Worm (Caenorhabditis elegans): ENCODE results near the gene ulp-2.

DNA sequence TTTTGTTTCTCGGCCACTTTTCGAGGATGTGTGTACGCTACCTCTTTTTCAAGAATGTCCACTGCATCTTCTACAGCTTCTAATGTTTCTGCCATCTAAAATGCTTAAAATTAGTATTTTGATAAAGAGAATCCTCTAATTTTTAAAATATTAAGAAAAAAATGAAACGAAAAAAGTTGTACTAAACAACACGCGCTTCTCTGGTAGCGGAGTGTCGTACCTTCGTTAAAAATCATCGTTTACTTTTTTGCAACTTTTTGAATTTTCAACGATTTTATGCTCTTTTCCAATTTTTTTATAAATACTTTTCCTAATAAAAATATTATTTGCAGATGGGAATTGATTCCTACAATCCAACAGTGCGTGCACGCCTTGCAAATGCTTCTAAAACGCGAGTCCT, 14.0 kb downstream of the ulp-2 start, which contains the start of the genes gldi-11 and ZK546.2:
- TF ChIP-seq ceh-82 (tag; optimal IDR thresholded peaks at IDR 0.05) (no peak), snpc-4 (tag; optimal IDR thresholded peaks at IDR 0.05) (no peak), lsy-2 (tag; optimal IDR thresholded peaks at IDR 0.05) (peak in 1 of 2 experiments; percentile 29), C34F6.9 (tag; optimal IDR thresholded peaks at IDR 0.05) (peak; percentile 39), mdl-1 (tag; optimal IDR thresholded peaks at IDR 0.05) (no peak), zag-1 (tag; optimal IDR thresholded peaks at IDR 0.05) (no peak), elt-3 (tag; optimal IDR thresholded peaks at IDR 0.05) (no peak), lin-13 (GFP tag; optimal IDR thresholded peaks at IDR 0.05) (no peak), lin-11 (tag; optimal IDR thresholded peaks at IDR 0.05) (no peak), nhr-12 (tag; optimal IDR thresholded peaks at IDR 0.05) (no peak), unc-39 (tag; optimal IDR thresholded peaks at IDR 0.05) (no peak), ZK546.5 (tag; optimal IDR thresholded peaks at IDR 0.05) (no peak)

Measured in whole organism, L2 larva.